Worm (Caenorhabditis elegans) whole organism, L2 larva: Measurements from ENCODE around the gene fbxa-95.

Source experiments
- Y55F3AM.14 ChIP-seq: fragments of 200-800 bp; sonication (Bioruptor generic); optimal IDR thresholded peaks from 2 replicates; lab custom pipeline; 2018; ENCODE audit warnings: mild to moderate bottlenecking, missing genetic modification characterization, missing compliant biosample characterization
- aly-2 ChIP-seq: fragments of 150-350 bp; optimal IDR thresholded peaks from 2 replicates; lab custom pipeline; 2014; ENCODE audit warnings: missing biosample characterization, missing genetic modification characterization
- blmp-1 ChIP-seq: sonication (generic microtip); optimal IDR thresholded peaks from 2 replicates; lab custom pipeline; 2017; ENCODE audit warnings: missing genetic modification characterization, mild to moderate bottlenecking, missing compliant biosample characterization, antibody characterized with exemption, moderate library complexity; ENCODE audit not compliant: insufficient read depth
- fos-1 ChIP-seq: fragments of 150-350 bp; optimal IDR thresholded peaks from 2 replicates; lab custom pipeline; 2014; ENCODE audit warnings: missing biosample characterization, missing genetic modification characterization
- gmeb-1 ChIP-seq: fragments of 150-350 bp; optimal IDR thresholded peaks from 2 replicates; lab custom pipeline; 2014; ENCODE audit warnings: missing biosample characterization, missing genetic modification characterization
- lin-11 ChIP-seq: fragments of 150-350 bp; sonication (generic microtip); optimal IDR thresholded peaks from 2 replicates; lab custom pipeline; 2014; ENCODE audit warnings: missing biosample characterization, missing genetic modification characterization, inconsistent platforms, mixed read lengths
- lin-13 ChIP-seq: fragments of 150-350 bp; optimal IDR thresholded peaks from 2 replicates; lab custom pipeline; 2014; ENCODE audit warnings: missing biosample characterization, missing genetic modification reagents, missing genetic modification characterization
- lin-39 ChIP-seq: fragments of 150-350 bp; optimal IDR thresholded peaks from 2 replicates; lab custom pipeline; 2014; ENCODE audit warnings: missing biosample characterization, missing genetic modification reagents, missing genetic modification characterization
- mdl-1 ChIP-seq, 2 experiments: fragments of 150-350 bp in 1 of 2; sonication (generic microtip) in 1 of 2; optimal IDR thresholded peaks; 2 replicates each; lab custom pipeline; 2017; ENCODE audit warnings: missing biosample characterization in 2 of 2, missing genetic modification characterization in 2 of 2
- nhr-21 ChIP-seq: fragments of 150-350 bp; optimal IDR thresholded peaks from 2 replicates; lab custom pipeline; 2014; ENCODE audit warnings: missing biosample characterization, missing genetic modification characterization
- nhr-237 ChIP-seq: fragments of 150-350 bp; optimal IDR thresholded peaks from 2 replicates; lab custom pipeline; 2014; ENCODE audit warnings: missing biosample characterization, missing genetic modification characterization
- unc-62 ChIP-seq: fragments of 150-350 bp; optimal IDR thresholded peaks from 2 replicates; lab custom pipeline; 2014; ENCODE audit warnings: missing biosample characterization, missing genetic modification reagents, missing genetic modification characterization

DNA sequence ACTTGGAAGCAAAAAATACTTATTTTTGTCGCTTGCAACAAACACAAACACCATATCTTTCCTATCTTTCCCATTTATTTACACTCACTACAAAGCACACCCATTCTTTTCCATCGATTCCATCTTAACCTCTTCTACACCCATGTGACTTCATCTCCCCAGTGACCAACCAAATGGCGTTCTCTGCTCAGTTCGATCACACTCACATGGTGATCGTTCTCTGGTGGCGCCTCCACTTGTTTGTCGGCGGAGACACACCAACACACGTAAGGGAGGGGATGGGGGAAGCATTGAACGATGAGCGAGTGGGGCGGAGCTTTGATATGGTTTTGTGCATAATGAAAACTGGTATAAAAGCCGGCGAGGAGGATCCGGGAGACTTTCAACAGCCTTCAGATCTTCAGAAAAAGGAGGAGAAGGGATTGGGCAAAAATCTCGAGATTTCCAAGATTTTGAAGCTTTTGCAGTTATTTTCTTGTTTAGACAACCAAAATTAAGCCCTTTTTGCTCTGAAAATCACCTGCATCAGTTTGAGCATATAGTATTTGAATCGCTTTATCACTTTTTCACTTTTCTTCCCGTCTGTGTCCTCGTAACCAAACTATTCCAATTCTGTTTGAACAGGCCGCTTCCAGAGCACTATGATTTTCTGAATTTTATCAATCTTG lies 4.6 kb upstream of the fbxa-95 start:
- no peak for TF ChIP-seq aly-2
- TF ChIP-seq Y55F3AM.14 (GFP tag; lab: Kevin White, UChicago), result no peak
- TF ChIP-seq nhr-21 (tag; lab: Kevin White, UChicago), result peak; percentile 94
- peak; percentile 70 for TF ChIP-seq gmeb-1 (tag; lab: Kevin White, UChicago)
- no peak for TF ChIP-seq nhr-237 (tag; lab: Kevin White, UChicago)
- no peak for TF ChIP-seq unc-62 (GFP tag; lab: Kevin White, UChicago)
- TF ChIP-seq lin-11 (tag; lab: Kevin White, UChicago), result peak; percentile 57
- TF ChIP-seq fos-1 (tag; lab: Kevin White, UChicago), result no peak
- peak; percentile 25 for TF ChIP-seq lin-13 (GFP tag; lab: Kevin White, UChicago)
- TF ChIP-seq blmp-1 (tag; lab: Kevin White, UChicago), result peak; percentile 40
- TF ChIP-seq mdl-1 (tag; optimal IDR thresholded peaks at IDR 0.05; lab: Kevin White, UChicago), result peak; percentile 45 to 89
- TF ChIP-seq lin-39 (tag; lab: Kevin White, UChicago), result no peak
